Fruit fly (Drosophila melanogaster): ENCODE data around the gene CG3176.
A peak's percentile ranks its signal among the peaks of the same experiment; 100 is the strongest.

CG3176 gene

DNA sequence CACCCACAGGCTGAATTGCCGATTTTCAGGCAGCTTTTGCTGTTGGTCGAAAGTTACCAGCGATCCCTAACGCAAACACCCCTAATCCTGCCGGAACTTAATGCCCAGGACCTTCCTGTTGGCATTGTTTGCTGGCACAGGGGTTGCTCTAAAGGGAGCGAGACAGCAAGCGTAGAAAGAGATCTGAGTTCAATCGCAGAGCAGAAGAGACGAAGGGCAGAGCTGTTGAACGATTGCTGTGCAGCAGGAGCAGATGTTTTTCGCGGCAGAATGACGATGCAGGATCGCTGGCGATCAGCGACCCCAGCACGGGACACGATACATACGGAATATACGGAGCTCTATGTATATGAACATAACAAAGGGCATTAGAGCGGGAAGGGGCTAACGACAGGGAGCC, 24.7 kb upstream of the CG3176 start:
- TF ChIP-seq achi (GFP tag; optimal IDR thresholded peaks at IDR 0.05) (no peak), CG34406 (GFP tag; optimal IDR thresholded peaks at IDR 0.05) (no peak), CG6792 (GFP tag; optimal IDR thresholded peaks at IDR 0.05) (no peak), CG11902 (GFP tag; optimal IDR thresholded peaks at IDR 0.05) (no peak), CG6163 (GFP tag; IDR thresholded peaks at IDR 0.05) (no peak), CG8319 (GFP tag; optimal IDR thresholded peaks at IDR 0.05) (no peak), svp (GFP tag) (no peak), Gug (GFP tag; IDR thresholded peaks at IDR 0.05) (no peak), ss (GFP tag; optimal IDR thresholded peaks at IDR 0.05) (no peak), CG15336 (GFP tag; IDR thresholded peaks at IDR 0.05) (no peak), Hr4 (GFP tag; optimal IDR thresholded peaks at IDR 0.05) (no peak), esn (GFP tag; optimal IDR thresholded peaks at IDR 0.05) (no peak), dsx (GFP tag; optimal IDR thresholded peaks at IDR 0.05; ENCODE audit: poor library complexity, severe bottlenecking) (no peak)

DNA sequence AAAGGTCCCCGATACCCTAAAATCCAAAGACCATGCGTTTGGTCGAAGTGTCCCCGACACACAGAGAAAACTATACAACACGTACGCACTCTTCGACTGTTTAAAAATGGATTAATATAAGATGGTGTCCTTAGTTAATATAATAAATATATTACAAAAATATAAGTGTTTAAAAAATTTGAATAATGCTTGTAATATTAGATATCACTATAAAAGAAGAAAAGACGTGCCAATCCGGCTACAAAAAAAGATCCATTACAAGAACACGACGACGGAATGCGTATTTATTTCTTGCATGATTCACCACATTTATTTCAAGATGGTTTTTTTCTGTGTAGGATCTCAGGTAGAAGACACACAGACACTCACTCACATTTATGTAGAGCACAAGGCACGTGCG, 23.9 kb upstream of the CG3176 start:
- TF ChIP-seq Sox15 (GFP tag; optimal IDR thresholded peaks at IDR 0.05), result no peak
- TF ChIP-seq salr (GFP tag; optimal IDR thresholded peaks at IDR 0.05), result no peak
- peak; percentile 31 for TF ChIP-seq Eip78C (GFP tag)
- TF ChIP-seq CG8632 (GFP tag; optimal IDR thresholded peaks at IDR 0.05), result no peak
- TF ChIP-seq fkh (GFP tag; optimal IDR thresholded peaks at IDR 0.05), result no peak
- TF ChIP-seq svp (GFP tag), result peak; percentile 57

DNA sequence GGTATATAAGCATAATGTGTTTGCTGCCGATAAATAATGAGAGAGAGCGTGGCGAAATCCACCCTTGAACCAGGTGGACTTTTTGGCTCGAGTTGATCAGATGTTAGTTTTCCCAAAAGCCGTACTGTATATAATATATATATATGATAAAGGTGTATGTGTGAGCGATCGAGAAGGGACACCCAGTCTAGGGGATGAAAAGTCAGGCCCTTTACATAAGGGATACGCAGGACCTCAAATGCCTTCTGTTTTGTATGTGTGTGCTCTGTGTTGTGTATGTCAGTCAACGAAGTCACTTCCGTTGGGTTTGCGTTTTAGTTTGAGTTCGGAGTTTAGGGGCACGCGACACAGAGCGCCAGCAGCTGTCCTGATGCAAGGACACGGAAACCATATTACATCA, 21.2 kb upstream of the CG3176 start, which contains the start of gene ase:
Gene ase (plus strand): TSS at position 301 of the 400 bp plus-strand sequence.
- no peak for TF ChIP-seq Eip75B (GFP tag; optimal IDR thresholded peaks at IDR 0.05)
- no peak for TF ChIP-seq CG11762 (GFP tag; optimal IDR thresholded peaks at IDR 0.05; ENCODE audit: insufficient read depth)
- TF ChIP-seq CG6854 (GFP tag; optimal IDR thresholded peaks at IDR 0.05), result no peak
- no peak for TF ChIP-seq OdsH (GFP tag; optimal IDR thresholded peaks at IDR 0.05)
- TF ChIP-seq CG11294 (GFP tag; IDR thresholded peaks at IDR 0.05), result no peak

DNA sequence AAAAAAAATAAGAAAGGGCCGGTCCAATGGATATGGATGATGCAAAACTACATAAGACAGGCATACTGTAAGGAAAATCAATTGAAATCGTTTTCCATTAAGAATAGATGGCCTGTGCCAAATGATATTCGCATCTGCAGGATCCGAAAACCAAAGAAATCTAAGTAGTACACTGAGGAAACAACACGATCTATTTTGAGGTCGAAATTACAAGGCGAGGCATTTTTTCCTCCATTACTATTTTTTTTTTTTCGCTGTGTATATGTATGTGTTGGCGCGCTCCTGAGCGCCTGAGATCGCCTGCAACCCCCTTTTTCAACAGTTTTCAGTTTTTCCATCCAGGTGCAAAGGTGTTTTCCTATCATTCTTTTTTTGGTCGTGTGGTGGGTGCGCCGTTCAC, 17.7 kb upstream of the CG3176 start:
- no peak for TF ChIP-seq Eip75B (GFP tag; optimal IDR thresholded peaks at IDR 0.05)

DNA sequence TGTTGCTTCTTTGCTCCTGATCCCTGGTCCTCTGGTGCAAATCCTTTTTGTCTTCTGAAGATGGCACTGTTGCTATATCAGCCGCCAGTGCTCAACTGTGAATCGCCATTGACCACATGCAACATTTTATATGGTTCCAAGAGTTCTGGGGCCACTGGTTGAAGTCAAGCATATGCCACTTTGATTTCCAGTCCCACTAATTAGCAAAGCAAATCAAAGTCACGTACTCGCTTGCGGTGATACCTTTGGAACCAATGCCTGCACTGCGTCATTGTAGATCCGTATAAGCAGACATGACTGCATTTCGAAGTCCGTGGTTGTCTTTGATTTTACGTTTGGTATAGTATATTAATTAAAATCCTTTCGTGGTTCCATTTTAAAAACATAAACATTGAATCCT, 12.4 kb upstream of the CG3176 start, which contains the start of gene Cyp4g1:
Gene Cyp4g1 (minus strand): TSS at position 101 of the 400 bp plus-strand sequence.
- TF ChIP-seq CG3032 (tag; optimal IDR thresholded peaks at IDR 0.05), result no peak
- no peak for TF ChIP-seq esn (GFP tag; optimal IDR thresholded peaks at IDR 0.05)
- no peak for TF ChIP-seq salr (GFP tag; optimal IDR thresholded peaks at IDR 0.05)
- TF ChIP-seq Blimp-1 (GFP tag; optimal IDR thresholded peaks at IDR 0.05), result no peak
- no peak for TF ChIP-seq vri (GFP tag; optimal IDR thresholded peaks at IDR 0.05)
- no peak for TF ChIP-seq CG34406 (GFP tag; optimal IDR thresholded peaks at IDR 0.05)
- no peak for TF ChIP-seq lz (GFP tag; optimal IDR thresholded peaks at IDR 0.05)
- TF ChIP-seq spab (GFP tag; optimal IDR thresholded peaks at IDR 0.05), result no peak
- TF ChIP-seq svp (GFP tag), result no peak

DNA sequence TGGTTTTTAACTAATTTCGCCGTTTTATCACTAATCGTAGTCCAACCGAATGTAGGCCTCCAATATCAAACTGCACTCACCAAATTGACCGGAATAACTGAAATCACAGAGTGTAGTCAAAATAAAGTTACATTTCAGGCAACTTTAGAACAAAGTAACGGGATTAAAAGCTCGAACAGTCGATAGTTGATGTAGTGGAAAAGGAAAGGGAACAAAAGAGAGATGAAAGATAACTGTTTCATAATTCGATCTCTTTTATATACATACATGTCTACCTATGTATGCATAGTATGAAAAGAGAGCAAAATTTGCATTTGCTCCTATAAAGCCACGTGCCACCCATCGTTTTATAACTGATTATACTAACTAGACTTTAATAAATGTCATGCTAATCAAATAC, 11.0 kb upstream of the CG3176 start, which contains the start of gene CG32816:
Gene CG32816 (minus strand): TSS at position 101 of the 400 bp plus-strand sequence.
- TF ChIP-seq CG8119 (GFP tag; IDR thresholded peaks at IDR 0.05) (no peak), Sox15 (GFP tag; optimal IDR thresholded peaks at IDR 0.05) (no peak), cyc (GFP tag; optimal IDR thresholded peaks at IDR 0.05) (no peak), CG34406 (GFP tag; optimal IDR thresholded peaks at IDR 0.05) (no peak), fd59A (GFP tag; optimal IDR thresholded peaks at IDR 0.05) (no peak), CG16779 (tag; optimal IDR thresholded peaks at IDR 0.05) (no peak), CG15336 (GFP tag; IDR thresholded peaks at IDR 0.05) (no peak), CG3032 (tag; optimal IDR thresholded peaks at IDR 0.05) (no peak), Smox (GFP tag; optimal IDR thresholded peaks at IDR 0.05) (no peak), CG8319 (GFP tag; optimal IDR thresholded peaks at IDR 0.05) (no peak)
